Fruit fly (Drosophila melanogaster) whole organism, pupa: ENCODE results near the gene CG8675.

Experiments
- CG12605 ChIP-seq: fragments of 200-800 bp; sonication (Bioruptor generic); IDR thresholded peaks from 2 replicates; pipeline ENCODE4 v1.3.6; 2022; ENCODE audit warnings: missing biosample characterization, missing genetic modification characterization
- CG13204 ChIP-seq: fragments of 200-800 bp; sonication (Bioruptor generic); optimal IDR thresholded peaks from 2 replicates; lab custom pipeline; 2018; ENCODE audit warnings: missing biosample characterization, mild to moderate bottlenecking, missing genetic modification characterization, moderate library complexity
- CG14655 ChIP-seq: fragments of 200-800 bp; sonication (Bioruptor generic); optimal IDR thresholded peaks from 3 replicates; lab custom pipeline; 2017; ENCODE audit warnings: mild to moderate bottlenecking, missing biosample characterization, missing genetic modification reagents, missing genetic modification characterization
- CG17806 ChIP-seq: fragments of 200-800 bp; sonication (Bioruptor generic); optimal IDR thresholded peaks from 2 replicates; lab custom pipeline; 2018; ENCODE audit warnings: missing biosample characterization, mild to moderate bottlenecking, missing genetic modification characterization, moderate library complexity
- CG32121 ChIP-seq: fragments of 200-800 bp; sonication (Bioruptor generic); IDR thresholded peaks from 2 replicates; pipeline ENCODE4 v1.3.6; 2022; ENCODE audit warnings: missing biosample characterization, missing genetic modification characterization
- CG34367 ChIP-seq: fragments of 200-800 bp; sonication (Bioruptor generic); optimal IDR thresholded peaks from 2 replicates; lab custom pipeline; 2018; ENCODE audit warnings: missing biosample characterization, mild to moderate bottlenecking, missing genetic modification characterization
- CG4496 ChIP-seq: fragments of 200-800 bp; sonication (Bioruptor generic); IDR thresholded peaks from 3 replicates; pipeline ENCODE4 v1.3.6; 2022; ENCODE audit warnings: missing biosample characterization, missing genetic modification characterization
- CG8159 ChIP-seq: fragments of 200-800 bp; sonication (Bioruptor generic); optimal IDR thresholded peaks from 3 replicates; lab custom pipeline; 2018; ENCODE audit warnings: missing biosample characterization, mild to moderate bottlenecking, missing genetic modification characterization, moderate library complexity
- CG8301 ChIP-seq: fragments of 200-800 bp; sonication (Bioruptor generic); optimal IDR thresholded peaks from 2 replicates; lab custom pipeline; 2018; ENCODE audit warnings: missing biosample characterization, mild to moderate bottlenecking, missing genetic modification characterization
- D1 ChIP-seq: fragments of 200-800 bp; sonication (Bioruptor generic); optimal IDR thresholded peaks from 2 replicates; lab custom pipeline; 2018; ENCODE audit warnings: missing biosample characterization, mild to moderate bottlenecking, missing genetic modification characterization, moderate library complexity
- Ets98B ChIP-seq: fragments of 200-800 bp; sonication (Bioruptor generic); IDR thresholded peaks from 2 replicates; pipeline ENCODE4 v1.3.6; 2022; ENCODE audit warnings: missing biosample characterization, missing genetic modification characterization
- Pif1A ChIP-seq: fragments of 200-800 bp; sonication (Bioruptor generic); optimal IDR thresholded peaks from 3 replicates; lab custom pipeline; 2016; ENCODE audit warnings: missing biosample characterization, missing genetic modification characterization
- fd96Ca ChIP-seq: fragments of 200-800 bp; sonication (Bioruptor generic); IDR thresholded peaks from 3 replicates; pipeline ENCODE4 v1.3.6; 2022; ENCODE audit warnings: missing biosample characterization, missing genetic modification characterization
- gl ChIP-seq: fragments of 200-800 bp; sonication (Bioruptor generic); optimal IDR thresholded peaks from 2 replicates; lab custom pipeline; 2018; ENCODE audit warnings: missing biosample characterization, mild to moderate bottlenecking, missing genetic modification characterization

DNA sequence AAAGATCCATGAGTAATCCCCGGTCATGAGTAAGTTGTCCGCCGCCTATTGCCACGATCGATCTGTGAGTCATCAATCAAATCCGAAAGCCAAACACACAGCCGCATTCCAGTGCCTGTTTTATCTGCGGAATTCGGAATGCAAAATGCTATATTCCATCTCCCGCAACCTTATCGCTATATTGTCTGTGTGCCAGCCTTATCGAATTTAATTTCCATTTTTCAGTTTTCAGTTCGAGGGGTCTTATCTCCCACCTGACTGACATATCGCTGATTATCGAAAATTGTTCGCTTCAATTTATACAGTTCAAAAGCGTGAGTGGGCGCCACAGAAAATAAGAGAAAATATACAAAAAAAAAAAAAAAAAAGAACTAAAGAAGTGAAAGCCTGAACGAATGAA lies 39.9 kb upstream of the CG8675 start:
- TF ChIP-seq D1, result no peak
- no peak for TF ChIP-seq CG14655 (GFP tag; lab: Kevin White, UChicago)
- no peak for TF ChIP-seq CG32121 (GFP tag; lab: Robert Waterston, UW)
- TF ChIP-seq Ets98B (GFP tag; lab: Robert Waterston, UW), result no peak
- TF ChIP-seq CG13204, result no peak
- no peak for TF ChIP-seq CG12605
- TF ChIP-seq CG17806 (tag; lab: Kevin White, UChicago), result no peak
- no peak for TF ChIP-seq CG4496 (GFP tag; lab: Robert Waterston, UW)
- no peak for TF ChIP-seq fd96Ca (GFP tag; lab: Robert Waterston, UW)
- no peak for TF ChIP-seq gl (tag; lab: Kevin White, UChicago)
- no peak for TF ChIP-seq CG8159 (tag; lab: Kevin White, UChicago)
- no peak for TF ChIP-seq Pif1A (GFP tag; lab: Kevin White, UChicago)
- TF ChIP-seq CG34367 (tag; lab: Kevin White, UChicago), result no peak
- TF ChIP-seq CG8301 (tag; lab: Kevin White, UChicago), result no peak
